Worm (Caenorhabditis elegans) whole organism, mixed stage, embryonic: ENCODE data around the gene dpy-31.

ENCODE experiments used
- cnd-1 ChIP-seq: fragments of 200-800 bp; sonication (Bioruptor generic); optimal IDR thresholded peaks from 2 replicates; lab custom pipeline; 2018; ENCODE audit warnings: mild to moderate bottlenecking, missing genetic modification characterization, missing compliant biosample characterization
- nhr-237 ChIP-seq: fragments of 150-350 bp; optimal IDR thresholded peaks from 2 replicates; lab custom pipeline; 2014; ENCODE audit warnings: missing biosample characterization, missing genetic modification characterization

DNA sequence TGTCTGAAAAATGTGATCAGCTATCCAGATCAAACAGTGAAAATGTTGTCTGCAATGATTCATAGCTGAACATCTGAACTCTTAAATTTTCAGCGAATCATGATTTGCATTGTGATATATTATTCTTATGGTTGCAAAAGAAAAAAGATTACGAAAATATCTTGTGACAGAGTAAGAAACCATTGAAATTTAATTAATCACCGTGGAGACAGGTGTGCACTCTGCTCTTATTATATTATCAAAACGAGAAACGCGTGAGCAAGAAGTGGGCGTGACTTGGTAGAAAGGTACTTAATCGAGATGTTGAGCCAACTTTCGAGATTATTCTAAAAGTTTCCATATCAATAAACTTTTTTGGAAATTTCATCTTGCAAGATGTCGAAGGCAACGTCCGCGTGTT, 41.0 kb downstream of the dpy-31 start, which contains the start of gene osm-10:
- TF ChIP-seq cnd-1 (tag; lab: Kevin White, UChicago) (no peak), nhr-237 (tag; lab: Kevin White, UChicago) (no peak)
